Worm (Caenorhabditis elegans) whole organism, L2 larva: Measurements from ENCODE around the gene sax-2.
A peak's percentile ranks its signal among the peaks of the same experiment; 100 is the strongest.

Experiments
- F13H6.1 ChIP-seq: sonication (generic microtip); optimal IDR thresholded peaks from 2 replicates; lab custom pipeline; 2016; ENCODE audit warnings: missing genetic modification characterization, missing compliant biosample characterization
- R02D3.7 ChIP-seq: fragments of 150-350 bp; optimal IDR thresholded peaks from 2 replicates; lab custom pipeline; 2014; ENCODE audit warnings: missing biosample characterization, missing genetic modification characterization
- alr-1 ChIP-seq: fragments of 150-350 bp; optimal IDR thresholded peaks from 2 replicates; lab custom pipeline; 2014; ENCODE audit warnings: missing biosample characterization, missing genetic modification characterization
- aly-2 ChIP-seq: fragments of 150-350 bp; optimal IDR thresholded peaks from 2 replicates; lab custom pipeline; 2014; ENCODE audit warnings: missing biosample characterization, missing genetic modification characterization
- ceh-16 ChIP-seq: fragments of 150-350 bp; optimal IDR thresholded peaks from 2 replicates; lab custom pipeline; 2014; ENCODE audit warnings: missing biosample characterization, missing genetic modification characterization
- ceh-82 ChIP-seq: fragments of 150-350 bp; optimal IDR thresholded peaks from 2 replicates; lab custom pipeline; 2014; ENCODE audit warnings: missing biosample characterization, missing genetic modification characterization
- crh-2 ChIP-seq: sonication (generic microtip); optimal IDR thresholded peaks from 2 replicates; lab custom pipeline; 2017; ENCODE audit warnings: missing biosample characterization, missing genetic modification characterization
- elt-1 ChIP-seq: fragments of 150-350 bp; optimal IDR thresholded peaks from 2 replicates; lab custom pipeline; 2014; ENCODE audit warnings: missing biosample characterization, missing genetic modification characterization
- elt-3 ChIP-seq: sonication (generic microtip); optimal IDR thresholded peaks from 2 replicates; lab custom pipeline; 2017; ENCODE audit warnings: missing biosample characterization, missing genetic modification characterization
- fos-1 ChIP-seq: fragments of 150-350 bp; optimal IDR thresholded peaks from 2 replicates; lab custom pipeline; 2014; ENCODE audit warnings: missing biosample characterization, missing genetic modification characterization
- gmeb-1 ChIP-seq: fragments of 150-350 bp; optimal IDR thresholded peaks from 2 replicates; lab custom pipeline; 2014; ENCODE audit warnings: missing biosample characterization, missing genetic modification characterization
- lin-11 ChIP-seq: fragments of 150-350 bp; sonication (generic microtip); optimal IDR thresholded peaks from 2 replicates; lab custom pipeline; 2014; ENCODE audit warnings: missing biosample characterization, missing genetic modification characterization, inconsistent platforms, mixed read lengths
- lin-13 ChIP-seq: fragments of 150-350 bp; optimal IDR thresholded peaks from 2 replicates; lab custom pipeline; 2014; ENCODE audit warnings: missing biosample characterization, missing genetic modification reagents, missing genetic modification characterization
- lin-39 ChIP-seq: fragments of 150-350 bp; optimal IDR thresholded peaks from 2 replicates; lab custom pipeline; 2014; ENCODE audit warnings: missing biosample characterization, missing genetic modification reagents, missing genetic modification characterization
- lsy-2 ChIP-seq, 2 experiments: fragments of 150-350 bp in 1 of 2; sonication (generic microtip) in 1 of 2; optimal IDR thresholded peaks; 2 replicates each; lab custom pipeline; 2014 to 2017; ENCODE audit warnings: missing biosample characterization in 2 of 2, missing genetic modification characterization in 2 of 2
- mab-5 ChIP-seq: fragments of 150-350 bp; optimal IDR thresholded peaks from 2 replicates; lab custom pipeline; 2014; ENCODE audit warnings: missing biosample characterization, missing genetic modification characterization
- mdl-1 ChIP-seq, 2 experiments: fragments of 150-350 bp in 1 of 2; sonication (generic microtip) in 1 of 2; optimal IDR thresholded peaks; 2 replicates each; lab custom pipeline; 2017; ENCODE audit warnings: missing biosample characterization in 2 of 2, missing genetic modification characterization in 2 of 2
- nhr-10 ChIP-seq: sonication (generic microtip); optimal IDR thresholded peaks from 2 replicates; lab custom pipeline; 2017; ENCODE audit warnings: missing biosample characterization, missing genetic modification characterization
- nhr-12 ChIP-seq: fragments of 150-350 bp; optimal IDR thresholded peaks from 2 replicates; lab custom pipeline; 2014; ENCODE audit warnings: missing biosample characterization, missing genetic modification characterization
- nhr-129 ChIP-seq: fragments of 150-350 bp; optimal IDR thresholded peaks from 2 replicates; lab custom pipeline; 2014; ENCODE audit warnings: missing biosample characterization, missing genetic modification characterization
- nhr-21 ChIP-seq: fragments of 150-350 bp; optimal IDR thresholded peaks from 2 replicates; lab custom pipeline; 2014; ENCODE audit warnings: missing biosample characterization, missing genetic modification characterization
- nhr-23 ChIP-seq: fragments of 150-350 bp; optimal IDR thresholded peaks from 2 replicates; lab custom pipeline; 2014; ENCODE audit warnings: missing biosample characterization, missing genetic modification reagents, missing genetic modification characterization
- nhr-237 ChIP-seq: fragments of 150-350 bp; optimal IDR thresholded peaks from 2 replicates; lab custom pipeline; 2014; ENCODE audit warnings: missing biosample characterization, missing genetic modification characterization
- nhr-6 ChIP-seq: fragments of 150-350 bp; optimal IDR thresholded peaks from 2 replicates; lab custom pipeline; 2014; ENCODE audit warnings: missing biosample characterization, missing genetic modification characterization
- nhr-77 ChIP-seq: fragments of 150-350 bp; optimal IDR thresholded peaks from 2 replicates; lab custom pipeline; 2014; ENCODE audit warnings: missing biosample characterization, missing genetic modification characterization
- peb-1 ChIP-seq: fragments of 150-350 bp; optimal IDR thresholded peaks from 2 replicates; lab custom pipeline; 2014; ENCODE audit warnings: missing biosample characterization, missing genetic modification characterization
- sem-4 ChIP-seq: fragments of 150-350 bp; optimal IDR thresholded peaks from 2 replicates; lab custom pipeline; 2014; ENCODE audit warnings: missing biosample characterization, missing genetic modification reagents, missing genetic modification characterization
- skn-1 ChIP-seq: sonication (generic microtip); optimal IDR thresholded peaks from 2 replicates; lab custom pipeline; 2017; ENCODE audit warnings: missing biosample characterization, missing genetic modification characterization
- sma-9 ChIP-seq, 2 experiments: fragments of 150-350 bp in 1 of 2; sonication (generic microtip) in 1 of 2; optimal IDR thresholded peaks; 2 replicates each; lab custom pipeline; 2014 to 2016; ENCODE audit warnings: missing genetic modification characterization in 2 of 2, mild to moderate bottlenecking in 1 of 2, missing biosample characterization in 1 of 2, missing compliant biosample characterization in 1 of 2, missing genetic modification reagents in 1 of 2, moderate library complexity in 1 of 2
- unc-55 ChIP-seq: fragments of 150-350 bp; sonication (generic microtip); optimal IDR thresholded peaks from 3 replicates; lab custom pipeline; 2014; ENCODE audit warnings: missing biosample characterization, missing genetic modification reagents, missing genetic modification characterization
- zag-1 ChIP-seq: fragments of 150-350 bp; optimal IDR thresholded peaks from 2 replicates; lab custom pipeline; 2014; ENCODE audit warnings: missing biosample characterization, missing genetic modification characterization
- ztf-1 ChIP-seq: fragments of 200-800 bp; sonication (Bioruptor generic); conservative IDR thresholded peaks from 2 replicates; pipeline ENCODE4 v1.3.6; 2022; ENCODE audit warnings: missing genetic modification characterization, missing compliant biosample characterization
- ztf-11 ChIP-seq: sonication (generic microtip); optimal IDR thresholded peaks from 2 replicates; lab custom pipeline; 2017; ENCODE audit warnings: missing biosample characterization, missing genetic modification characterization

sax-2 gene

ce11 chrIII:5071509-5071908, 38.0 kb upstream of the sax-2 start, which contains the start of gene C45G9.12:
TSS of gene C45G9.12 (minus strand) at chrIII:5071609.
- no peak for TF ChIP-seq lin-39
- no peak for TF ChIP-seq mdl-1 (tag; optimal IDR thresholded peaks at IDR 0.05; lab: Kevin White, UChicago)
- no peak for TF ChIP-seq R02D3.7 (tag; lab: Kevin White, UChicago)
- TF ChIP-seq peb-1 (tag; lab: Kevin White, UChicago): no peak
- TF ChIP-seq sem-4 (tag; lab: Kevin White, UChicago): no peak
- TF ChIP-seq F13H6.1 (tag; lab: Kevin White, UChicago): no peak
- no peak for TF ChIP-seq elt-1 (tag; lab: Kevin White, UChicago)
- TF ChIP-seq nhr-23: no peak
- no peak for TF ChIP-seq zag-1 (tag; lab: Kevin White, UChicago)
- no peak for TF ChIP-seq lin-11 (tag; lab: Kevin White, UChicago)
- no peak for TF ChIP-seq nhr-10

ce11 chrIII:5074398-5074797, 35.1 kb upstream of the sax-2 start, which contains the start of gene ttbk-6:
TSS of gene ttbk-6 (plus strand) at chrIII:5074698.
- TF ChIP-seq aly-2 (tag; lab: Kevin White, UChicago) (no peak), nhr-10 (no peak), lin-13 (GFP tag; lab: Kevin White, UChicago) (no peak), mab-5 (tag; lab: Kevin White, UChicago) (no peak), nhr-21 (tag; lab: Kevin White, UChicago) (no peak), ztf-1 (no peak), lin-39 (no peak), nhr-129 (tag; lab: Kevin White, UChicago) (no peak), nhr-237 (tag; lab: Kevin White, UChicago) (no peak), unc-55 (GFP tag; lab: Kevin White, UChicago) (no peak), nhr-77 (no peak), ceh-82 (no peak)

- TF ChIP-seq mdl-1 (tag; optimal IDR thresholded peaks at IDR 0.05; lab: Kevin White, UChicago): no peak
- no peak for TF ChIP-seq fos-1 (tag; lab: Kevin White, UChicago)
- TF ChIP-seq unc-55 (GFP tag; lab: Kevin White, UChicago): peak; percentile 59
- TF ChIP-seq ceh-16 (tag; lab: Kevin White, UChicago): no peak
- no peak for TF ChIP-seq ztf-11 (tag; lab: Kevin White, UChicago)
- TF ChIP-seq lsy-2 (tag; optimal IDR thresholded peaks at IDR 0.05; lab: Kevin White, UChicago): no peak
- no peak for TF ChIP-seq nhr-12 (tag; lab: Kevin White, UChicago)
- TF ChIP-seq crh-2 (tag; lab: Kevin White, UChicago): no peak
- TF ChIP-seq, all 48 proteins: peak for 1
Observed at ce11 chrIII:5076569-5076968, 32.9 kb upstream of the sax-2 start.

- TF ChIP-seq lsy-2 (tag; optimal IDR thresholded peaks at IDR 0.05; lab: Kevin White, UChicago) (peak in 1 of 2 experiments; percentile 32), nhr-6 (tag; lab: Kevin White, UChicago) (no peak), aly-2 (tag; lab: Kevin White, UChicago) (no peak), sma-9 (GFP tag; optimal IDR thresholded peaks at IDR 0.05; lab: Kevin White, UChicago) (peak; percentile 67), sma-9 (tag; optimal IDR thresholded peaks at IDR 0.05; lab: Kevin White, UChicago) (no peak), alr-1 (tag; lab: Kevin White, UChicago) (no peak), zag-1 (tag; lab: Kevin White, UChicago) (no peak), elt-3 (tag; lab: Kevin White, UChicago) (no peak), nhr-23 (no peak), nhr-129 (tag; lab: Kevin White, UChicago) (peak; percentile 43), F13H6.1 (tag; lab: Kevin White, UChicago) (peak; percentile 36), skn-1 (tag; lab: Kevin White, UChicago) (no peak), sem-4 (tag; lab: Kevin White, UChicago) (no peak), fos-1 (tag; lab: Kevin White, UChicago) (peak; percentile 69), gmeb-1 (tag; lab: Kevin White, UChicago) (peak; percentile 1), nhr-10 (no peak), crh-2 (tag; lab: Kevin White, UChicago) (no peak), lin-39 (no peak), ceh-16 (tag; lab: Kevin White, UChicago) (no peak), nhr-77 (no peak), peb-1 (tag; lab: Kevin White, UChicago) (no peak)
Observed at ce11 chrIII:5077150-5077814, 32.2 kb upstream of the sax-2 start, which contains the start of gene alh-1. TSS of gene alh-1 (plus strand) at chrIII:5077764.
